Worm (Caenorhabditis elegans) whole organism, L4/young adult: ENCODE results near the gene srsx-31.

Experiments used
- dao-5 ChIP-seq: sonication (generic microtip); optimal IDR thresholded peaks from 2 replicates; lab custom pipeline; 2016; ENCODE audit warnings: missing genotype, missing genetic modification characterization, moderate library complexity, missing compliant biosample characterization
- him-1 ChIP-seq: sonication (generic microtip); optimal IDR thresholded peaks from 2 replicates; lab custom pipeline; 2016; ENCODE audit warnings: missing genotype, missing genetic modification reagents, missing genetic modification characterization, missing compliant biosample characterization

- TF ChIP-seq him-1 (tag; lab: Kevin White, UChicago) (no peak), dao-5 (tag; lab: Kevin White, UChicago) (no peak)
Measured at ce11 chrV:11225981-11226380, 28.9 kb downstream of the srsx-31 start, which contains the start of gene bgal-1.
